Worm (Caenorhabditis elegans) whole organism, late embryonic: Measurements from ENCODE around the gene fbxc-27.
"Not testable (repeated sequence)": the region's sequence is repeated elsewhere in the genome, so short reads cannot be mapped to it uniquely, and the experiment has no call there.

ENCODE experiments used
- K09A11.1 ChIP-seq: sonication (generic microtip); optimal IDR thresholded peaks from 2 replicates; lab custom pipeline; 2017; ENCODE audit warnings: antibody characterized with exemption, mild to moderate bottlenecking, missing genetic modification characterization, missing compliant biosample characterization; ENCODE audit not compliant: insufficient read depth
- Y22D7AL.16 ChIP-seq: sonication (generic microtip); optimal IDR thresholded peaks from 2 replicates; lab custom pipeline; 2016; ENCODE audit warnings: missing genetic modification characterization, missing compliant biosample characterization
- ahr-1 ChIP-seq: sonication (generic microtip); optimal IDR thresholded peaks from 2 replicates; lab custom pipeline; 2016; ENCODE audit warnings: missing genetic modification characterization, missing compliant biosample characterization
- ceh-19 ChIP-seq: fragments of 200-800 bp; sonication (Bioruptor generic); optimal IDR thresholded peaks from 2 replicates; lab custom pipeline; 2018; ENCODE audit warnings: mild to moderate bottlenecking, missing genetic modification characterization, missing compliant biosample characterization
- ceh-2 ChIP-seq: sonication (generic microtip); optimal IDR thresholded peaks from 2 replicates; lab custom pipeline; 2016; ENCODE audit warnings: missing genotype, missing genetic modification characterization, missing compliant biosample characterization
- ceh-24 ChIP-seq: sonication (generic microtip); optimal IDR thresholded peaks from 2 replicates; lab custom pipeline; 2016; ENCODE audit warnings: mild to moderate bottlenecking, missing genetic modification characterization, missing compliant biosample characterization
- ceh-30 ChIP-seq: fragments of 150-350 bp; optimal IDR thresholded peaks from 2 replicates; lab custom pipeline; 2014; ENCODE audit warnings: missing biosample characterization, missing genetic modification characterization
- ceh-48 ChIP-seq: sonication (generic microtip); optimal IDR thresholded peaks from 2 replicates; lab custom pipeline; 2016; ENCODE audit warnings: missing genetic modification characterization, inconsistent platforms, missing compliant biosample characterization
- ceh-9 ChIP-seq: sonication (generic microtip); optimal IDR thresholded peaks from 2 replicates; lab custom pipeline; 2016; ENCODE audit warnings: mild to moderate bottlenecking, missing genetic modification characterization, inconsistent platforms, missing compliant biosample characterization
- dmd-4 ChIP-seq: sonication (generic microtip); optimal IDR thresholded peaks from 2 replicates; lab custom pipeline; 2016; ENCODE audit warnings: borderline replicate concordance, missing genetic modification characterization, missing compliant biosample characterization
- elt-4 ChIP-seq: sonication (generic microtip); optimal IDR thresholded peaks from 2 replicates; lab custom pipeline; 2016; ENCODE audit warnings: missing genetic modification characterization, missing compliant biosample characterization
- ets-4 ChIP-seq: sonication (generic microtip); optimal IDR thresholded peaks from 2 replicates; lab custom pipeline; 2016; ENCODE audit warnings: missing genetic modification characterization, missing compliant biosample characterization
- eyg-1 ChIP-seq: sonication (generic microtip); optimal IDR thresholded peaks from 2 replicates; lab custom pipeline; 2016; ENCODE audit warnings: missing genotype, missing genetic modification characterization, missing compliant biosample characterization
- fax-1 ChIP-seq: sonication (generic microtip); optimal IDR thresholded peaks from 2 replicates; lab custom pipeline; 2016; ENCODE audit warnings: missing genotype, missing genetic modification characterization, missing compliant biosample characterization
- fkh-6 ChIP-seq: sonication (generic microtip); optimal IDR thresholded peaks from 2 replicates; lab custom pipeline; 2016; ENCODE audit warnings: missing genetic modification characterization, missing compliant biosample characterization
- hlh-30 ChIP-seq: sonication (generic microtip); optimal IDR thresholded peaks from 2 replicates; lab custom pipeline; 2017; ENCODE audit warnings: antibody characterized with exemption, missing genetic modification characterization, missing compliant biosample characterization; ENCODE audit not compliant: insufficient read depth
- hlh-8 ChIP-seq: sonication (generic microtip); optimal IDR thresholded peaks from 2 replicates; lab custom pipeline; 2016; ENCODE audit warnings: missing genotype, missing genetic modification characterization, missing compliant biosample characterization
- nhr-11 ChIP-seq: fragments of 150-350 bp; optimal IDR thresholded peaks from 2 replicates; lab custom pipeline; 2014; ENCODE audit warnings: missing biosample characterization, missing genetic modification characterization
- nhr-232 ChIP-seq: sonication (generic microtip); optimal IDR thresholded peaks from 2 replicates; lab custom pipeline; 2016; ENCODE audit warnings: missing genetic modification characterization, missing compliant biosample characterization
- pqm-1 ChIP-seq: sonication (generic microtip); optimal IDR thresholded peaks from 2 replicates; lab custom pipeline; 2016; ENCODE audit warnings: missing genetic modification characterization, missing compliant biosample characterization
- rnt-1 ChIP-seq: sonication (generic microtip); optimal IDR thresholded peaks from 2 replicates; lab custom pipeline; 2016; ENCODE audit warnings: missing genetic modification characterization, missing compliant biosample characterization
- tbx-7 ChIP-seq: sonication (generic microtip); optimal IDR thresholded peaks from 2 replicates; lab custom pipeline; 2016; ENCODE audit warnings: missing genotype, missing genetic modification characterization, missing compliant biosample characterization
- unc-42 ChIP-seq: sonication (generic microtip); optimal IDR thresholded peaks from 2 replicates; lab custom pipeline; 2016; ENCODE audit warnings: missing genotype, missing genetic modification characterization, missing compliant biosample characterization
- unc-86 ChIP-seq: sonication (generic microtip); optimal IDR thresholded peaks from 2 replicates; lab custom pipeline; 2016; ENCODE audit warnings: missing genetic modification characterization, missing compliant biosample characterization
- ztf-16 ChIP-seq: sonication (generic microtip); optimal IDR thresholded peaks from 2 replicates; lab custom pipeline; 2017; ENCODE audit warnings: missing genetic modification characterization, missing compliant biosample characterization

The fbxc-27 gene

DNA sequence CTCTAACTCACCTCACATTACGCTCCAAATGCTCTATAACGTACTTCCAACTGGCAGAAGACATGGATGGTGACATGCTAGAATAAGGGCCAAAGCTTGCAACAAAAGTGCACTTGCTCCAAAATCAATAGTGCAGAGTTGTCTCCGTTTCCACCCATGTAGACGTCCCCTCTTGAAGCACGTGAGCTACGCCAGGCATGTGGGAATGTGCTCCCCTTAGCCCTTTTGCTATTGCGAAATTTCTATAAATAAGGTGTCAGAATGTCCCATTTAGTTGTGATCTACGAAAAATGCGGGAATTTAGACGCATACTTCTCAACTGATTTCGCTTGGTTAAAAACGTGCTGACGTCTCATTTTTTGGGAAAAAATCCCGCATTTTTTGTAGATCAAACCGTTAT is 40.8 kb downstream of the fbxc-27 start:
- TF ChIP-seq rnt-1 (tag; lab: Kevin White, UChicago) = no peak
- TF ChIP-seq fax-1 (tag; lab: Kevin White, UChicago) = no peak
- TF ChIP-seq ceh-48 = peak; percentile 46
- no peak for TF ChIP-seq fkh-6 (tag; lab: Kevin White, UChicago)
- TF ChIP-seq dmd-4 (tag; lab: Kevin White, UChicago) = no peak
- TF ChIP-seq unc-86 (tag; lab: Kevin White, UChicago) = no peak
- peak; percentile 28 for TF ChIP-seq ceh-19 (GFP tag; lab: Kevin White, UChicago)

- TF ChIP-seq hlh-30 (tag; lab: Kevin White, UChicago) (peak; percentile 60), hlh-8 (tag; lab: Kevin White, UChicago) (no peak), eyg-1 (no peak), ceh-24 (no peak), ceh-48 (peak; percentile 6)
These were observed 43.5 kb downstream of the fbxc-27 start for ce11 chrII:953052-953451.

DNA sequence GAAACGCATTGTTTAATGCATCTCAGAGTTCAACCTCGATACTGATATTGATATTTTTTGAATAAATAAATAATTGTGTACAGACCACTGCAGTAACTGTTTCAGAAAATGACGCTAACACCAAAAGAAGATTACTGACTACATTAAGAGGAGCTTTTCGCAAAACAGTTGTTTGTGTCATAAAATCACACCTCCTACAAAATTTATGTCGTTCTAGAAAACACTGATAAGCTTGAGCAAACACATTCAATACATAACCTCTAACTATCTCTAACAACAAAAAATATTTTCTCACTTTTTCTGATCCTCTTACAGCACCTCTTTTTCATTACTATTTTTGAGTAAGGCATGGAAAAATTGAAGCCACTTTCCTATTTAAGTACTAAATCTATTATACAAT is 45.1 kb downstream of the fbxc-27 start, which contains the start of gene fbxc-7:
Gene fbxc-7 (plus strand): TSS at position 301 of the 400 bp plus-strand sequence.
- not testable (repeated sequence) for TF ChIP-seq tbx-7, K09A11.1, ahr-1 (tag; lab: Kevin White, UChicago)

- TF ChIP-seq ceh-2 (tag; lab: Kevin White, UChicago) = no peak
- TF ChIP-seq ceh-30 (tag; lab: Kevin White, UChicago) = no peak
- TF ChIP-seq nhr-11 = no peak
- no peak for TF ChIP-seq unc-42 (tag; lab: Kevin White, UChicago)
- TF ChIP-seq fkh-6 (tag; lab: Kevin White, UChicago) = no peak
- no peak for TF ChIP-seq elt-4 (tag; lab: Kevin White, UChicago)
- no peak for TF ChIP-seq fax-1 (tag; lab: Kevin White, UChicago)
- TF ChIP-seq hlh-8 (tag; lab: Kevin White, UChicago) = no peak
- TF ChIP-seq ztf-16 (tag; lab: Kevin White, UChicago) = no peak
- no peak for TF ChIP-seq ets-4 (tag; lab: Kevin White, UChicago)
- TF ChIP-seq ceh-9 (tag; lab: Kevin White, UChicago) = no peak
- TF ChIP-seq nhr-232 (tag; lab: Kevin White, UChicago) = no peak
- no peak for TF ChIP-seq Y22D7AL.16 (tag; lab: Kevin White, UChicago)
These were observed 49.0 kb downstream of the fbxc-27 start, which contains the start of gene sdz-4 for ce11 chrII:958618-959017. Gene sdz-4, plus strand, starts transcription at chrII:958918.

DNA sequence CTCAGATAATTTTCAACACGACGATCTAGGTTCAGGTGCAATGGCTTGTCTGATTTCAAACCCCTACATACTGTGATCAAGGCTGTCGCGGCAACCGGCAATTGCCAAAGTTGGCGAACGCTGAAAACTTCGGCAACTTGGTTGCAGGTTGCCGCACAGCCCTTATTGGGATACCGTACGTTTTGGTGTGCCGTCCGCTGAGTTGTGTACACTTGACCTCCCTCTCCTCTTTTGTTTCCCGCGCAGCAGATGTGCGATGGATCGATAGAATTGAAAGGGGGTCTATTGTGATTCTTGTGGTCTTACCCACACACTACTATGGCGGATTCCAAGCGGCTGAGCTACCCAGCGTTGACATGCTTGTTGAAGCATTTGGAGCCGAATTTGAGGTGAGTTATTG is 50.6 kb downstream of the fbxc-27 start, which contains the start of the genes C32B5.18 and C32B5.7:
Gene C32B5.18 (plus strand): TSS at position 301 of the 400 bp plus-strand sequence.
Gene C32B5.7 (plus strand): TSS at position 311 of the 400 bp plus-strand sequence.
- no peak for TF ChIP-seq pqm-1 (tag; lab: Kevin White, UChicago)
- TF ChIP-seq, all 69 proteins: peak for 0
